Worm (Caenorhabditis elegans): ENCODE measurements around the gene avr-15.

- TF ChIP-seq nhr-12 (tag; optimal IDR thresholded peaks at IDR 0.05) (no peak), lin-32 (GFP tag; optimal IDR thresholded peaks at IDR 0.05) (no peak), unc-39 (tag; optimal IDR thresholded peaks at IDR 0.05) (no peak), lin-13 (tag; optimal IDR thresholded peaks at IDR 0.05) (no peak)
These were observed 19.2 kb upstream of the avr-15 start, which contains the start of gene ttr-44 for ce11 chrV:13530698-13531097.

Measured in whole organism, mixed stage, embryonic.